Worm (Caenorhabditis elegans) whole organism, L1 larva: ENCODE results near the gene lin-15B.
A peak's percentile ranks its signal among the peaks of the same experiment; 100 is the strongest.

Experiments
- C16A3.4 ChIP-seq: fragments of 150-350 bp; optimal IDR thresholded peaks from 2 replicates; lab custom pipeline; 2014; ENCODE audit warnings: missing biosample characterization, missing genetic modification characterization
- C34B4.2 ChIP-seq: sonication (generic microtip); optimal IDR thresholded peaks from 2 replicates; lab custom pipeline; 2017; ENCODE audit warnings: mild to moderate bottlenecking, missing genetic modification characterization, missing compliant biosample characterization
- aly-2 ChIP-seq: fragments of 150-350 bp; optimal IDR thresholded peaks from 2 replicates; lab custom pipeline; 2014; ENCODE audit warnings: missing biosample characterization, missing genetic modification characterization
- ama-1 ChIP-seq: fragments of 150-350 bp; optimal IDR thresholded peaks from 2 replicates; lab custom pipeline; 2014
- blmp-1 ChIP-seq: fragments of 150-350 bp; optimal IDR thresholded peaks from 2 replicates; lab custom pipeline; 2014; ENCODE audit warnings: missing biosample characterization, missing genetic modification characterization
- ceh-82 ChIP-seq, 3 experiments: fragments of 150-350 bp in 1 of 3; sonication (generic microtip) in 2 of 3; optimal IDR thresholded peaks; 2 replicates each; lab custom pipeline; 2014 to 2017; ENCODE audit warnings: missing biosample characterization in 3 of 3, missing genetic modification characterization in 3 of 3
- dpl-1 ChIP-seq, 3 experiments: fragments of 150-350 bp in 2 of 3; sonication (generic microtip) in 1 of 3; optimal IDR thresholded peaks; 2 replicates each; lab custom pipeline; 2014 to 2017; ENCODE audit warnings: missing biosample characterization in 3 of 3, missing genetic modification characterization in 3 of 3, missing genetic modification reagents in 3 of 3
- efl-1 ChIP-seq, 4 experiments: fragments of 150-350 bp; optimal IDR thresholded peaks in 3 of 4; peaks in 1 of 4; 1 replicate in 1 of 4; 2 replicates in 3 of 4; lab custom pipeline; 2014; ENCODE audit warnings: missing biosample characterization in 2 of 4, missing genetic modification characterization in 2 of 4, missing genetic modification reagents in 2 of 4
- egl-27 ChIP-seq, 2 experiments: fragments of 150-350 bp in 1 of 2; sonication (generic microtip); optimal IDR thresholded peaks; 3 replicates each; lab custom pipeline; 2017 to 2018; ENCODE audit warnings: missing biosample characterization in 2 of 2, missing genetic modification characterization in 2 of 2, missing genetic modification reagents in 2 of 2
- elt-2 ChIP-seq: sonication (generic microtip); optimal IDR thresholded peaks from 2 replicates; lab custom pipeline; 2016; ENCODE audit warnings: missing genetic modification characterization, mild to moderate bottlenecking, inconsistent platforms, missing compliant biosample characterization, missing genetic modification reagents
- elt-3 ChIP-seq, 6 experiments: fragments of 150-350 bp in 1 of 6; sonication (generic microtip); optimal IDR thresholded peaks; 2 replicates each; lab custom pipeline; 2017 to 2018; ENCODE audit warnings: missing biosample characterization in 6 of 6, missing genetic modification characterization in 6 of 6, inconsistent platforms in 1 of 6
- fkh-4 ChIP-seq: sonication (generic microtip); optimal IDR thresholded peaks from 2 replicates; lab custom pipeline; 2016; ENCODE audit warnings: missing compliant biosample characterization, missing genetic modification characterization, borderline replicate concordance
- fkh-8 ChIP-seq: sonication (generic microtip); optimal IDR thresholded peaks from 2 replicates; lab custom pipeline; 2016; ENCODE audit warnings: mild to moderate bottlenecking, missing genetic modification characterization, missing compliant biosample characterization
- fos-1 ChIP-seq: fragments of 150-350 bp; optimal IDR thresholded peaks from 2 replicates; lab custom pipeline; 2014; ENCODE audit warnings: missing biosample characterization, missing genetic modification characterization
- grh-1 ChIP-seq: fragments of 200-800 bp; sonication (Bioruptor generic); IDR thresholded peaks from 2 replicates; pipeline ENCODE4 v1.3.6; 2022; ENCODE audit warnings: missing genetic modification reagents, missing genetic modification characterization, missing compliant biosample characterization
- jun-1 ChIP-seq: fragments of 150-350 bp; optimal IDR thresholded peaks from 2 replicates; lab custom pipeline; 2014; ENCODE audit warnings: missing biosample characterization, missing genetic modification reagents, missing genetic modification characterization
- lin-13 ChIP-seq: fragments of 150-350 bp; optimal IDR thresholded peaks from 2 replicates; lab custom pipeline; 2014; ENCODE audit warnings: missing biosample characterization, missing genetic modification reagents, missing genetic modification characterization
- lin-14 ChIP-seq: fragments of 200-800 bp; sonication (Bioruptor generic); optimal IDR thresholded peaks from 2 replicates; lab custom pipeline; 2018; ENCODE audit warnings: mild to moderate bottlenecking, missing genetic modification characterization, moderate library complexity, missing compliant biosample characterization
- lin-15B ChIP-seq: fragments of 150-350 bp; sonication (generic microtip); optimal IDR thresholded peaks from 3 replicates; lab custom pipeline; 2014; ENCODE audit warnings: missing biosample characterization, missing genetic modification characterization
- lin-35 ChIP-seq, 2 experiments: fragments of 150-350 bp; optimal IDR thresholded peaks; 2 replicates each; lab custom pipeline; 2014; ENCODE audit warnings: missing biosample characterization in 2 of 2, missing genetic modification characterization in 2 of 2, missing genetic modification reagents in 2 of 2
- lir-3 ChIP-seq: sonication (generic microtip); optimal IDR thresholded peaks from 2 replicates; lab custom pipeline; 2016; ENCODE audit warnings: mild to moderate bottlenecking, missing genetic modification characterization, moderate library complexity, missing compliant biosample characterization; ENCODE audit not compliant: poor library complexity
- lsy-2 ChIP-seq, 2 experiments: fragments of 150-350 bp; optimal IDR thresholded peaks; 2 replicates each; lab custom pipeline; 2014; ENCODE audit warnings: missing biosample characterization in 2 of 2, missing genetic modification characterization in 2 of 2
- mab-9 ChIP-seq: fragments of 200-800 bp; sonication (Bioruptor generic); IDR thresholded peaks from 2 replicates; pipeline ENCODE4 v1.3.6; 2022; ENCODE audit warnings: missing genetic modification reagents, missing genetic modification characterization, missing compliant biosample characterization
- mdl-1 ChIP-seq, 2 experiments: fragments of 150-350 bp; optimal IDR thresholded peaks; 2 replicates each; lab custom pipeline; 2014 to 2017; ENCODE audit warnings: missing biosample characterization in 2 of 2, missing genetic modification characterization in 2 of 2, inconsistent platforms in 1 of 2
- mep-1 ChIP-seq: fragments of 150-350 bp; optimal IDR thresholded peaks from 2 replicates; lab custom pipeline; 2014; ENCODE audit warnings: missing biosample characterization, missing genetic modification characterization
- nhr-11 ChIP-seq: fragments of 150-350 bp; optimal IDR thresholded peaks from 2 replicates; lab custom pipeline; 2014; ENCODE audit warnings: missing biosample characterization, missing genetic modification characterization
- nhr-19 ChIP-seq: fragments of 200-800 bp; sonication (Bioruptor generic); conservative IDR thresholded peaks from 2 replicates; pipeline ENCODE4 v1.3.6; 2022; ENCODE audit warnings: missing genetic modification characterization, missing compliant biosample characterization
- nhr-20 ChIP-seq: sonication (generic microtip); optimal IDR thresholded peaks from 2 replicates; lab custom pipeline; 2016; ENCODE audit warnings: mild to moderate bottlenecking, missing genetic modification characterization, missing compliant biosample characterization
- nhr-28 ChIP-seq: fragments of 150-350 bp; optimal IDR thresholded peaks from 2 replicates; lab custom pipeline; 2014; ENCODE audit warnings: missing biosample characterization, missing genetic modification characterization
- nhr-47 ChIP-seq: sonication (generic microtip); optimal IDR thresholded peaks from 2 replicates; lab custom pipeline; 2016; ENCODE audit warnings: mild to moderate bottlenecking, missing genetic modification characterization, moderate library complexity, missing compliant biosample characterization
- nhr-71 ChIP-seq: sonication (generic microtip); optimal IDR thresholded peaks from 2 replicates; lab custom pipeline; 2016; ENCODE audit warnings: mild to moderate bottlenecking, missing genetic modification characterization, moderate library complexity, missing compliant biosample characterization
- nhr-76 ChIP-seq: sonication (generic microtip); optimal IDR thresholded peaks from 2 replicates; lab custom pipeline; 2017; ENCODE audit warnings: missing biosample characterization, missing genetic modification characterization
- nhr-77 ChIP-seq: fragments of 150-350 bp; optimal IDR thresholded peaks from 2 replicates; lab custom pipeline; 2014; ENCODE audit warnings: missing biosample characterization, missing genetic modification characterization
- nhr-85 ChIP-seq: sonication (generic microtip); peaks from one replicate; lab custom pipeline; 2016; ENCODE audit warnings: missing genetic modification characterization, inconsistent platforms, missing compliant biosample characterization
- pag-3 ChIP-seq: sonication (generic microtip); optimal IDR thresholded peaks from 2 replicates; lab custom pipeline; 2017; ENCODE audit warnings: missing genetic modification characterization, mild to moderate bottlenecking, missing compliant biosample characterization, antibody characterized with exemption, borderline replicate concordance; ENCODE audit not compliant: insufficient read depth
- pqm-1 ChIP-seq: sonication (generic microtip); optimal IDR thresholded peaks from 3 replicates; lab custom pipeline; 2017; ENCODE audit warnings: missing biosample characterization, missing genetic modification characterization
- skn-1 ChIP-seq: fragments of 150-350 bp; optimal IDR thresholded peaks from 2 replicates; lab custom pipeline; 2014; ENCODE audit warnings: missing biosample characterization, missing genetic modification characterization
- snpc-4 ChIP-seq: fragments of 150-350 bp; optimal IDR thresholded peaks from 2 replicates; lab custom pipeline; 2014; ENCODE audit warnings: missing biosample characterization, missing genetic modification characterization
- snu-23 ChIP-seq: sonication (generic microtip); optimal IDR thresholded peaks from 2 replicates; lab custom pipeline; 2016; ENCODE audit warnings: missing genetic modification characterization, missing compliant biosample characterization
- tbx-2 ChIP-seq: sonication (generic microtip); optimal IDR thresholded peaks from 2 replicates; lab custom pipeline; 2016; ENCODE audit warnings: missing genetic modification characterization, missing compliant biosample characterization
- unc-130 ChIP-seq: fragments of 150-350 bp; optimal IDR thresholded peaks from 2 replicates; lab custom pipeline; 2017; ENCODE audit warnings: missing biosample characterization, missing genetic modification characterization, inconsistent platforms
- unc-62 ChIP-seq: fragments of 150-350 bp; optimal IDR thresholded peaks from 2 replicates; lab custom pipeline; 2014; ENCODE audit warnings: missing biosample characterization, missing genetic modification reagents, missing genetic modification characterization
- vab-15 ChIP-seq: sonication (generic microtip); optimal IDR thresholded peaks from 2 replicates; lab custom pipeline; 2017; ENCODE audit warnings: missing genotype, mild to moderate bottlenecking, missing genetic modification characterization, missing compliant biosample characterization
- ztf-11 ChIP-seq, 2 experiments: sonication (generic microtip); optimal IDR thresholded peaks; 2 replicates each; lab custom pipeline; 2016 to 2017; ENCODE audit warnings: missing genetic modification characterization in 2 of 2, missing biosample characterization in 1 of 2, missing compliant biosample characterization in 1 of 2
- ztf-4 ChIP-seq: fragments of 150-350 bp; optimal IDR thresholded peaks from 2 replicates; lab custom pipeline; 2014; ENCODE audit warnings: missing biosample characterization, missing genetic modification characterization

Gene lin-15B

ce11 chrX:15707366-15707892 is 18.5 kb upstream of the lin-15B start (continued):
- peak; percentile 58 for TF ChIP-seq ztf-4
- TF ChIP-seq aly-2 (tag; lab: Kevin White, UChicago), result no peak
- TF ChIP-seq ceh-82 (tag; optimal IDR thresholded peaks at IDR 0.05; lab: Kevin White, UChicago), result peak; percentile 74 to 81 (median 79)
- no peak for TF ChIP-seq pag-3
- peak; percentile 47 for TF ChIP-seq lin-13 (GFP tag; lab: Kevin White, UChicago)
- 0 out of 2 replicates have a peak, but pooled peaks have one; percentile 24 for TF ChIP-seq mab-9
- TF ChIP-seq lir-3 (tag; lab: Kevin White, UChicago), result peak; percentile 16
- no peak for TF ChIP-seq lin-15B (tag; lab: Kevin White, UChicago)
- no peak for TF ChIP-seq ama-1 (lab: Kevin White, UChicago)
- peak; percentile 88 for TF ChIP-seq nhr-47 (tag; lab: Kevin White, UChicago)
- TF ChIP-seq nhr-85 (tag; lab: Kevin White, UChicago), result peak; percentile 89
- no peak for TF ChIP-seq unc-62 (GFP tag; lab: Kevin White, UChicago)
- TF ChIP-seq snpc-4 (tag; lab: Kevin White, UChicago), result peak; percentile 40
- TF ChIP-seq C34B4.2 (tag; lab: Kevin White, UChicago), result no peak
- TF ChIP-seq C16A3.4 (tag; lab: Kevin White, UChicago), result peak; percentile 77
- peak; percentile 96 for TF ChIP-seq fkh-8 (tag; lab: Kevin White, UChicago)
- TF ChIP-seq unc-130 (tag; lab: Kevin White, UChicago), result peak; percentile 52
- TF ChIP-seq ztf-11 (tag; optimal IDR thresholded peaks at IDR 0.05; lab: Kevin White, UChicago), result peak in 1 of 2 experiments; percentile 55
- TF ChIP-seq pqm-1 (tag; lab: Kevin White, UChicago), result no peak
- peak; percentile 52 for TF ChIP-seq nhr-11 (tag; lab: Kevin White, UChicago)
- TF ChIP-seq fkh-4 (tag; lab: Kevin White, UChicago), result no peak
- TF ChIP-seq lsy-2 (tag; optimal IDR thresholded peaks at IDR 0.05; lab: Kevin White, UChicago), result peak; percentile 67 to 83
- TF ChIP-seq mep-1 (tag; lab: Kevin White, UChicago), result peak; percentile 68
- peak; percentile 50 for TF ChIP-seq skn-1 (tag; lab: Kevin White, UChicago)
- TF ChIP-seq dpl-1 (GFP tag; optimal IDR thresholded peaks at IDR 0.05; lab: Kevin White, UChicago), result peak in 2 of 3 experiments; percentile 26 to 39
- TF ChIP-seq, all 84 proteins: peak for 54

ce11 chrX:15707913-15708312 is 18.0 kb upstream of the lin-15B start, which contains the start of gene nhr-48:
Gene nhr-48, plus strand, starts transcription at chrX:15708213.
- TF ChIP-seq blmp-1 (tag; lab: Kevin White, UChicago) (peak; percentile 8), nhr-19 (GFP tag; lab: Robert Waterston, UW) (no peak)

ce11 chrX:15709594-15709993 is 16.3 kb upstream of the lin-15B start:
- TF ChIP-seq lin-14 (GFP tag; lab: Kevin White, UChicago) (peak; percentile 87), jun-1 (peak; percentile 36), pag-3 (no peak), nhr-47 (tag; lab: Kevin White, UChicago) (peak; percentile 13), nhr-28 (tag; lab: Kevin White, UChicago) (no peak), fkh-4 (tag; lab: Kevin White, UChicago) (no peak), nhr-76 (tag; lab: Kevin White, UChicago) (no peak), nhr-19 (GFP tag; lab: Robert Waterston, UW) (peak; percentile 15; the same call in 1 of the 2 replicates), fos-1 (tag; lab: Kevin White, UChicago) (no peak), snu-23 (GFP tag; lab: Kevin White, UChicago) (peak; percentile 63), tbx-2 (tag; lab: Kevin White, UChicago) (peak; percentile 51), efl-1 (optimal IDR thresholded peaks at IDR 0.05; lab: Kevin White, UChicago) (no peak), efl-1 (GFP tag; optimal IDR thresholded peaks at IDR 0.05 in 1 of 2; lab: Kevin White, UChicago) (peak in 1 of 2 experiments; percentile 71), nhr-20 (tag; lab: Kevin White, UChicago) (peak; percentile 87), elt-3 (tag; optimal IDR thresholded peaks at IDR 0.05; lab: Kevin White, UChicago) (peak in 2 of 6 experiments; percentile 81 to 84), nhr-85 (tag; lab: Kevin White, UChicago) (peak; percentile 92), nhr-77 (tag; lab: Kevin White, UChicago) (peak; percentile 64), vab-15 (no peak), nhr-71 (tag; lab: Kevin White, UChicago) (peak; percentile 53), grh-1 (GFP tag; lab: Robert Waterston, UW) (0 out of 2 replicates have a peak, but pooled peaks have one; percentile 18), elt-2 (peak; percentile 32), egl-27 (tag; optimal IDR thresholded peaks at IDR 0.05; lab: Kevin White, UChicago) (peak in 1 of 2 experiments; percentile 68), ama-1 (lab: Kevin White, UChicago) (no peak), C34B4.2 (tag; lab: Kevin White, UChicago) (no peak), lsy-2 (tag; optimal IDR thresholded peaks at IDR 0.05; lab: Kevin White, UChicago) (peak in 1 of 2 experiments; percentile 16), lin-35 (GFP tag; optimal IDR thresholded peaks at IDR 0.05; lab: Kevin White, UChicago) (peak in 1 of 2 experiments; percentile 57), C16A3.4 (tag; lab: Kevin White, UChicago) (peak; percentile 9), mdl-1 (tag; optimal IDR thresholded peaks at IDR 0.05; lab: Kevin White, UChicago) (peak in 1 of 2 experiments; percentile 78), blmp-1 (tag; lab: Kevin White, UChicago) (peak; percentile 90)
